Worm (Caenorhabditis elegans) whole organism, L4 larva: Measurements from ENCODE around the gene lir-1.

Experiments used
- F26F4.8 ChIP-seq: fragments of 200-800 bp; sonication (Bioruptor generic); conservative IDR thresholded peaks from 2 replicates; pipeline ENCODE4 v1.3.6; 2022; ENCODE audit warnings: missing genetic modification characterization, missing compliant biosample characterization
- jun-1 ChIP-seq: fragments of 150-350 bp; optimal IDR thresholded peaks from 2 replicates; lab custom pipeline; 2014; ENCODE audit warnings: missing biosample characterization, missing genetic modification reagents, missing genetic modification characterization
- mes-2 ChIP-seq: sonication (generic microtip); optimal IDR thresholded peaks from 2 replicates; lab custom pipeline; 2016; ENCODE audit warnings: missing genotype, mild to moderate bottlenecking, missing genetic modification characterization, missing compliant biosample characterization; ENCODE audit not compliant: poor library complexity, severe bottlenecking
- nhr-11 ChIP-seq: fragments of 150-350 bp; optimal IDR thresholded peaks from 2 replicates; lab custom pipeline; 2014; ENCODE audit warnings: missing biosample characterization, missing genetic modification characterization
- nhr-237 ChIP-seq: sonication (generic microtip); optimal IDR thresholded peaks from 2 replicates; lab custom pipeline; 2017; ENCODE audit warnings: missing biosample characterization, missing genetic modification characterization

DNA sequence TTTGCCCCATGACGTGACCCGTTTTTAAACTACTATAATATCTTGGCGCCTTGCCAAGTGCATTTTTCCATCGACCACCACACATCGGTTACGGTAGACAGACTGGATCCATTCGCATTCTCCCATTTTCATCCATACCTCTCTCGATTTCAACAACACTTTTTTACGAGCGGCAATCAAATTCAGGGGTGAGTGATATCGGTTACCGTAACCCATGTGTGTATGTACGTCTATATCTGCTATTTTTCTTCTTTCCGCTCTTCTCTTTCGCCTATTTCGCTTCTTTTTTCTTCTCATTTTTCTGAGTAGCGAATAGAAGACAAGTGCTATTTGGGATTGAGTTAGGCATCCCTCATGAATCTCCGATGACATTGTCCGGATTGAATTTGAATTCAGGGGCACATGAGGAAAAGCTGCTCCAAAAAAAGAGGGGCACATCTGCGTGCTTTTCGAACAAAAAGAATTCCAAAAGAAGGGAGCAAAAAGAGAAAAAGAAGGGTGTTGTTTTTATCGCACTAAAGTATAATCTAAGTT is 40.1 kb upstream of the lir-1 start:
- TF ChIP-seq jun-1 (tag; lab: Kevin White, UChicago): no peak
- no peak for TF ChIP-seq mes-2
- TF ChIP-seq nhr-11 (tag; lab: Kevin White, UChicago): no peak
- TF ChIP-seq F26F4.8: no peak
- TF ChIP-seq nhr-237: no peak
